Fruit fly (Drosophila melanogaster) whole organism, embryonic: Measurements from ENCODE around the gene CG15196.

Experiments used
- Atf-2 ChIP-seq: fragments of 200-800 bp; sonication (Bioruptor generic); optimal IDR thresholded peaks from 2 replicates; lab custom pipeline; 2016; ENCODE audit warnings: missing biosample characterization, missing genetic modification characterization
- CG10209 ChIP-seq: fragments of 200-800 bp; sonication (Bioruptor generic); optimal IDR thresholded peaks from 3 replicates; lab custom pipeline; 2017; ENCODE audit warnings: missing biosample characterization, mild to moderate bottlenecking, missing genetic modification characterization, missing genetic modification reagents
- CG1024 ChIP-seq: fragments of 200-800 bp; sonication (Bioruptor generic); IDR thresholded peaks from 2 replicates; pipeline ENCODE4 v1.3.6; 2022; ENCODE audit warnings: missing biosample characterization, missing genetic modification characterization
- CG11398 ChIP-seq: fragments of 200-800 bp; sonication (Bioruptor generic); optimal IDR thresholded peaks from 2 replicates; lab custom pipeline; 2016; ENCODE audit warnings: missing biosample characterization, missing genetic modification characterization
- CG12155 ChIP-seq: fragments of 200-800 bp; sonication (Bioruptor generic); optimal IDR thresholded peaks from 3 replicates; lab custom pipeline; 2016; ENCODE audit warnings: missing biosample characterization, missing genetic modification characterization
- CG12219 ChIP-seq: fragments of 200-800 bp; sonication (Bioruptor generic); optimal IDR thresholded peaks from 3 replicates; lab custom pipeline; 2018; ENCODE audit warnings: missing biosample characterization, mild to moderate bottlenecking, missing genetic modification characterization
- CG12299 ChIP-seq: fragments of 200-800 bp; sonication (Bioruptor generic); optimal IDR thresholded peaks from 2 replicates; lab custom pipeline; 2018; ENCODE audit warnings: missing biosample characterization, mild to moderate bottlenecking, missing genetic modification characterization
- CG13624 ChIP-seq: fragments of 200-800 bp; sonication (Bioruptor generic); optimal IDR thresholded peaks from 2 replicates; lab custom pipeline; 2016; ENCODE audit warnings: missing biosample characterization, missing genetic modification characterization
- CG17912 ChIP-seq: fragments of 200-800 bp; sonication (Bioruptor generic); optimal IDR thresholded peaks from 2 replicates; lab custom pipeline; 2018; ENCODE audit warnings: missing biosample characterization, mild to moderate bottlenecking, missing genetic modification characterization
- CG18476 ChIP-seq: fragments of 200-800 bp; sonication (Bioruptor generic); optimal IDR thresholded peaks from 2 replicates; lab custom pipeline; 2016; ENCODE audit warnings: missing biosample characterization, mild to moderate bottlenecking, missing genetic modification characterization
- CG2129 ChIP-seq: fragments of 200-800 bp; sonication (Bioruptor generic); IDR thresholded peaks from 2 replicates; pipeline ENCODE4 v1.3.6; 2022; ENCODE audit warnings: missing biosample characterization, missing genetic modification characterization; ENCODE audit not compliant: partially characterized antibody
- CG2678 ChIP-seq: fragments of 200-800 bp; sonication (Bioruptor generic); optimal IDR thresholded peaks from 3 replicates; lab custom pipeline; 2019; ENCODE audit warnings: missing biosample characterization, mild to moderate bottlenecking, missing genetic modification characterization, moderate library complexity
- CG2875 ChIP-seq: fragments of 200-800 bp; sonication (Bioruptor generic); optimal IDR thresholded peaks from 2 replicates; lab custom pipeline; 2017; ENCODE audit warnings: missing biosample characterization, mild to moderate bottlenecking, missing genetic modification characterization, missing genetic modification reagents
- CG30020 ChIP-seq: fragments of 200-800 bp; optimal IDR thresholded peaks from 2 replicates; lab custom pipeline; 2019; ENCODE audit warnings: missing biosample characterization, mild to moderate bottlenecking, missing genetic modification characterization, moderate library complexity
- CG32772 ChIP-seq: fragments of 200-800 bp; sonication (Bioruptor generic); IDR thresholded peaks from 2 replicates; pipeline ENCODE4 v1.3.6; 2022; ENCODE audit warnings: missing biosample characterization, missing genetic modification characterization
- CG4360 ChIP-seq: fragments of 200-800 bp; sonication (Bioruptor generic); IDR thresholded peaks from 2 replicates; pipeline ENCODE4 v1.3.6; 2022; ENCODE audit warnings: missing biosample characterization, missing genetic modification characterization
- CG4707 ChIP-seq: fragments of 200-800 bp; sonication (Bioruptor generic); optimal IDR thresholded peaks from 2 replicates; lab custom pipeline; 2018; ENCODE audit warnings: missing biosample characterization, mild to moderate bottlenecking, missing genetic modification characterization, moderate library complexity
- CG7963 ChIP-seq: fragments of 200-800 bp; sonication (Bioruptor generic); IDR thresholded peaks from 3 replicates; pipeline ENCODE4 v1.3.6; 2022; ENCODE audit warnings: missing biosample characterization, missing genetic modification characterization; ENCODE audit not compliant: partially characterized antibody
- CG8359 ChIP-seq: fragments of 200-800 bp; sonication (Bioruptor generic); optimal IDR thresholded peaks from 2 replicates; lab custom pipeline; 2017; ENCODE audit warnings: missing biosample characterization, mild to moderate bottlenecking, missing genetic modification characterization, borderline replicate concordance
- CG9437 ChIP-seq: fragments of 200-800 bp; sonication (Bioruptor generic); optimal IDR thresholded peaks from 2 replicates; lab custom pipeline; 2018; ENCODE audit warnings: missing biosample characterization, mild to moderate bottlenecking, missing genetic modification characterization
- CHES-1-like ChIP-seq: fragments of 200-800 bp; sonication (Bioruptor generic); optimal IDR thresholded peaks from 2 replicates; lab custom pipeline; 2016; ENCODE audit warnings: missing biosample characterization, missing genetic modification characterization
- D ChIP-seq, 2 experiments: fragments of 200-800 bp in 1 of 2; fragments of >200 bp in 1 of 2; sonication (Bioruptor generic) in 1 of 2; optimal IDR thresholded peaks; 2 replicates in 1 of 2; 3 replicates in 1 of 2; lab custom pipeline; 2017; ENCODE audit warnings: mild to moderate bottlenecking in 1 of 2, missing biosample characterization in 1 of 2, missing genetic modification characterization in 1 of 2, missing genetic modification reagents in 1 of 2
- Fer1 ChIP-seq: fragments of 200-800 bp; sonication (Bioruptor generic); optimal IDR thresholded peaks from 2 replicates; lab custom pipeline; 2017; ENCODE audit warnings: missing biosample characterization, mild to moderate bottlenecking, missing genetic modification characterization
- HLH54F ChIP-seq: fragments of 200-800 bp; sonication (Bioruptor generic); optimal IDR thresholded peaks from 3 replicates; lab custom pipeline; 2016; ENCODE audit warnings: missing biosample characterization, missing genetic modification characterization
- Lhr ChIP-seq: fragments of 200-800 bp; sonication (Bioruptor generic); optimal IDR thresholded peaks from 3 replicates; lab custom pipeline; 2017; ENCODE audit warnings: mild to moderate bottlenecking, missing biosample characterization, missing genetic modification reagents, missing genetic modification characterization
- Mes4 ChIP-seq: fragments of 200-800 bp; sonication (Bioruptor generic); optimal IDR thresholded peaks from 2 replicates; lab custom pipeline; 2016; ENCODE audit warnings: missing biosample characterization, missing genetic modification characterization
- NK7.1 ChIP-seq: fragments of 200-800 bp; sonication (Bioruptor generic); optimal IDR thresholded peaks from 3 replicates; lab custom pipeline; 2016; ENCODE audit warnings: missing biosample characterization, missing genetic modification characterization
- Nf-YA ChIP-seq: fragments of 200-800 bp; sonication (Bioruptor generic); IDR thresholded peaks from 2 replicates; pipeline ENCODE4 v1.3.6; 2022; ENCODE audit warnings: missing biosample characterization, missing genetic modification characterization
- Nf-YC ChIP-seq: fragments of 200-800 bp; optimal IDR thresholded peaks from 3 replicates; lab custom pipeline; 2019; ENCODE audit warnings: missing biosample characterization, mild to moderate bottlenecking, missing genetic modification characterization, moderate library complexity
- Opbp ChIP-seq: fragments of 200-800 bp; sonication (Bioruptor generic); IDR thresholded peaks from 3 replicates; pipeline ENCODE4 v1.3.6; 2022; ENCODE audit warnings: missing biosample characterization, missing genetic modification characterization; ENCODE audit not compliant: partially characterized antibody
- Six4 ChIP-seq: fragments of 200-800 bp; sonication (Bioruptor generic); optimal IDR thresholded peaks from 2 replicates; lab custom pipeline; 2016; ENCODE audit warnings: missing biosample characterization, missing genetic modification characterization
- al ChIP-seq: fragments of 200-800 bp; sonication (Bioruptor generic); IDR thresholded peaks from 2 replicates; pipeline ENCODE4 v1.3.6; 2022; ENCODE audit warnings: missing biosample characterization, missing genetic modification characterization
- ap ChIP-seq: fragments of 200-800 bp; sonication (Bioruptor generic); IDR thresholded peaks from 2 replicates; pipeline ENCODE4 v1.3.6; 2022; ENCODE audit warnings: missing biosample characterization, missing genetic modification characterization
- bowl ChIP-seq: fragments of 200-800 bp; sonication (Bioruptor generic); IDR thresholded peaks from 2 replicates; pipeline ENCODE4 v1.3.6; 2022; ENCODE audit warnings: missing biosample characterization, missing genetic modification characterization
- disco-r ChIP-seq: fragments of 200-800 bp; sonication (Bioruptor generic); optimal IDR thresholded peaks from 2 replicates; lab custom pipeline; 2016; ENCODE audit warnings: missing biosample characterization, missing genetic modification characterization
- dmrt99B ChIP-seq: fragments of 200-800 bp; sonication (Bioruptor generic); optimal IDR thresholded peaks from 2 replicates; lab custom pipeline; 2018; ENCODE audit warnings: missing biosample characterization, mild to moderate bottlenecking, missing genetic modification characterization, moderate library complexity
- dysf ChIP-seq: fragments of 200-800 bp; sonication (Bioruptor generic); IDR thresholded peaks from 3 replicates; pipeline ENCODE4 v1.3.6; 2022; ENCODE audit warnings: missing biosample characterization, missing genetic modification characterization
- gcm ChIP-seq: fragments of 200-800 bp; sonication (Bioruptor generic); optimal IDR thresholded peaks from 2 replicates; lab custom pipeline; 2019; ENCODE audit warnings: missing biosample characterization, mild to moderate bottlenecking, missing genetic modification characterization, moderate library complexity
- h ChIP-seq: fragments of >200 bp; optimal IDR thresholded peaks from 2 replicates; lab custom pipeline; 2017
- hb ChIP-seq: fragments of 200-800 bp; sonication (Bioruptor generic); IDR thresholded peaks from 3 replicates; pipeline ENCODE4 v1.3.6; 2022; ENCODE audit warnings: missing biosample characterization, missing genetic modification characterization; ENCODE audit not compliant: partially characterized antibody
- kay ChIP-seq: fragments of 200-800 bp; sonication (Bioruptor generic); optimal IDR thresholded peaks from 2 replicates; lab custom pipeline; 2016; ENCODE audit warnings: missing biosample characterization, missing genetic modification characterization
- lmd ChIP-seq: fragments of 200-800 bp; sonication (Bioruptor generic); IDR thresholded peaks from 2 replicates; pipeline ENCODE4 v1.3.6; 2022; ENCODE audit warnings: missing biosample characterization, missing genetic modification characterization
- peb ChIP-seq: fragments of 200-800 bp; sonication (Bioruptor generic); IDR thresholded peaks from 2 replicates; pipeline ENCODE4 v1.3.6; 2022; ENCODE audit warnings: missing biosample characterization, missing genetic modification characterization
- salm ChIP-seq: fragments of 200-800 bp; sonication (Bioruptor generic); optimal IDR thresholded peaks from 2 replicates; lab custom pipeline; 2018; ENCODE audit warnings: missing biosample characterization, mild to moderate bottlenecking, missing genetic modification characterization
- scrt ChIP-seq: fragments of 200-800 bp; sonication (Bioruptor generic); optimal IDR thresholded peaks from 2 replicates; lab custom pipeline; 2018; ENCODE audit warnings: missing biosample characterization, mild to moderate bottlenecking, missing genetic modification characterization, moderate library complexity
- sens ChIP-seq: fragments of 200-800 bp; sonication (Bioruptor generic); peaks from one replicate; lab custom pipeline; 2016; ENCODE audit warnings: missing biosample characterization, missing genetic modification characterization
- unpg ChIP-seq: fragments of 200-800 bp; sonication (Bioruptor generic); optimal IDR thresholded peaks from 3 replicates; lab custom pipeline; 2018; ENCODE audit warnings: missing biosample characterization, mild to moderate bottlenecking, missing genetic modification characterization, moderate library complexity
- vnd ChIP-seq: fragments of 200-800 bp; sonication (Bioruptor generic); IDR thresholded peaks from 3 replicates; pipeline ENCODE4 v1.3.6; 2022; ENCODE audit warnings: missing biosample characterization, missing genetic modification characterization; ENCODE audit not compliant: partially characterized antibody
- vvl ChIP-seq: fragments of 200-800 bp; sonication (Bioruptor generic); IDR thresholded peaks from 2 replicates; pipeline ENCODE4 v1.3.6; 2022; ENCODE audit warnings: missing biosample characterization, missing genetic modification characterization
- zfh1 ChIP-seq: fragments of 200-800 bp; sonication (Bioruptor generic); IDR thresholded peaks from 3 replicates; pipeline ENCODE4 v1.3.6; 2022; ENCODE audit warnings: missing biosample characterization, missing genetic modification characterization

Gene CG15196

dm6 chrX:11451027-11451572 lies 41.4 kb downstream of the CG15196 start (continued):
- TF ChIP-seq Mes4 (GFP tag; lab: Kevin White, UChicago): no peak
- TF ChIP-seq Six4 (GFP tag; lab: Kevin White, UChicago): no peak
- peak; percentile 16 for TF ChIP-seq CHES-1-like (GFP tag; lab: Kevin White, UChicago)
- TF ChIP-seq HLH54F (GFP tag; lab: Kevin White, UChicago): peak; percentile 38
- no peak for TF ChIP-seq CG9437 (GFP tag; lab: Kevin White, UChicago)
- TF ChIP-seq CG30020 (tag; lab: Kevin White, UChicago): no peak
- TF ChIP-seq h: no peak
- no peak for TF ChIP-seq CG8359
- TF ChIP-seq CG2129 (GFP tag; lab: Robert Waterston, UW): no peak
- TF ChIP-seq CG2875 (GFP tag; lab: Kevin White, UChicago): no peak
- TF ChIP-seq CG7963 (GFP tag; lab: Robert Waterston, UW): no peak
- TF ChIP-seq CG17912: no peak
- no peak for TF ChIP-seq Lhr (GFP tag; lab: Kevin White, UChicago)
- peak; percentile 58 for TF ChIP-seq CG2678
- peak; percentile 69 for TF ChIP-seq lmd (GFP tag; lab: Robert Waterston, UW)
- 0 out of 3 replicates have a peak, but pooled peaks have one; percentile 43 for TF ChIP-seq zfh1 (GFP tag; lab: Robert Waterston, UW)
- TF ChIP-seq bowl (GFP tag; lab: Robert Waterston, UW): no peak
- TF ChIP-seq gcm (GFP tag; lab: Kevin White, UChicago): no peak
- peak; percentile 20 for TF ChIP-seq Nf-YC
- no peak for TF ChIP-seq CG4360 (GFP tag; lab: Robert Waterston, UW)
- no peak for TF ChIP-seq hb (GFP tag; lab: Robert Waterston, UW)
- TF ChIP-seq disco-r (GFP tag; lab: Kevin White, UChicago): peak; percentile 38
- TF ChIP-seq vvl (GFP tag; lab: Robert Waterston, UW): peak; percentile 77; the same call in 1 of the 2 replicates
- no peak for TF ChIP-seq CG4707 (GFP tag; lab: Kevin White, UChicago)
- peak; percentile 54 for TF ChIP-seq al (GFP tag; lab: Robert Waterston, UW)
- TF ChIP-seq Fer1: peak; percentile 46
- TF ChIP-seq Nf-YA: no peak
- no peak for TF ChIP-seq peb (GFP tag; lab: Robert Waterston, UW)
- no peak for TF ChIP-seq CG11398
- no peak for TF ChIP-seq CG18476 (GFP tag; lab: Kevin White, UChicago)
- TF ChIP-seq CG32772 (GFP tag; lab: Robert Waterston, UW): peak; percentile 29; the same call in 1 of the 2 replicates
- TF ChIP-seq unpg (GFP tag; lab: Kevin White, UChicago): peak; percentile 58
- TF ChIP-seq D (optimal IDR thresholded peaks at IDR 0.05; lab: Kevin White, UChicago): no peak
- no peak for TF ChIP-seq D (GFP tag; optimal IDR thresholded peaks at IDR 0.05; lab: Kevin White, UChicago)
- TF ChIP-seq CG10209: peak; percentile 12
- peak; percentile 7 for TF ChIP-seq kay (GFP tag; lab: Kevin White, UChicago)
- TF ChIP-seq CG12299 (tag; lab: Kevin White, UChicago): no peak
- no peak for TF ChIP-seq CG1024
- no peak for TF ChIP-seq scrt (GFP tag; lab: Kevin White, UChicago)
- TF ChIP-seq Opbp (GFP tag; lab: Robert Waterston, UW): no peak
- no peak for TF ChIP-seq NK7.1 (GFP tag; lab: Kevin White, UChicago)
- TF ChIP-seq CG13624 (GFP tag; lab: Kevin White, UChicago): peak; percentile 54
- TF ChIP-seq CG12219 (GFP tag; lab: Kevin White, UChicago): peak; percentile 56
- TF ChIP-seq vnd (GFP tag; lab: Robert Waterston, UW): no peak
- peak; percentile 85 for TF ChIP-seq sens (GFP tag; lab: Kevin White, UChicago)
- no peak for TF ChIP-seq CG12155 (GFP tag; lab: Kevin White, UChicago)
- TF ChIP-seq ap (GFP tag; lab: Robert Waterston, UW): peak; percentile 37; the same call in 1 of the 2 replicates
- TF ChIP-seq dmrt99B (tag; lab: Kevin White, UChicago): peak; percentile 66
- TF ChIP-seq Atf-2 (GFP tag; lab: Kevin White, UChicago): no peak
- TF ChIP-seq salm (tag; lab: Kevin White, UChicago): no peak
- peak; percentile 82 for TF ChIP-seq dysf (GFP tag; lab: Robert Waterston, UW)
